Fruit fly (Drosophila melanogaster) whole organism, wandering third instar larva: ENCODE measurements around the gene Tim17b2.

Experiments used
- CG32264 ChIP-seq: fragments of 200-800 bp; sonication (Bioruptor generic); optimal IDR thresholded peaks from 2 replicates; lab custom pipeline; 2016; ENCODE audit warnings: missing biosample characterization, missing genetic modification characterization
- CG9705 ChIP-seq: fragments of 200-800 bp; sonication (Bioruptor generic); optimal IDR thresholded peaks from 2 replicates; lab custom pipeline; 2018; ENCODE audit warnings: missing biosample characterization, mild to moderate bottlenecking, missing genetic modification characterization
- CrebA ChIP-seq: fragments of 200-800 bp; sonication (Bioruptor generic); optimal IDR thresholded peaks from 2 replicates; lab custom pipeline; 2016; ENCODE audit warnings: missing biosample characterization, mild to moderate bottlenecking, missing genetic modification characterization, borderline replicate concordance
- Dfd ChIP-seq: fragments of >200 bp; optimal IDR thresholded peaks from 2 replicates; lab custom pipeline; 2017; ENCODE audit warnings: missing biosample characterization, missing genetic modification characterization
- GATAd ChIP-seq: sonication (Bioruptor generic); optimal IDR thresholded peaks from 2 replicates; lab custom pipeline; 2016; ENCODE audit warnings: missing biosample characterization, missing genetic modification characterization
- HLH106 ChIP-seq: fragments of 200-800 bp; optimal IDR thresholded peaks from 3 replicates; lab custom pipeline; 2019; ENCODE audit warnings: missing biosample characterization, mild to moderate bottlenecking, missing genetic modification characterization, moderate library complexity
- Hnf4 ChIP-seq: fragments of 200-800 bp; sonication (Bioruptor generic); optimal IDR thresholded peaks from 2 replicates; lab custom pipeline; 2016; ENCODE audit warnings: missing biosample characterization, mild to moderate bottlenecking, missing genetic modification characterization
- Hr78 ChIP-seq: fragments of >200 bp; optimal IDR thresholded peaks from 2 replicates; lab custom pipeline; 2017; ENCODE audit warnings: missing biosample characterization, missing genetic modification characterization
- Jra ChIP-seq: sonication (Bioruptor generic); optimal IDR thresholded peaks from 2 replicates; lab custom pipeline; 2016; ENCODE audit warnings: missing biosample characterization, missing genetic modification characterization
- Mio ChIP-seq: sonication (Bioruptor generic); optimal IDR thresholded peaks from 2 replicates; lab custom pipeline; 2016; ENCODE audit warnings: missing biosample characterization, missing genetic modification characterization
- N ChIP-seq: fragments of >200 bp; optimal IDR thresholded peaks from 2 replicates; lab custom pipeline; 2018; ENCODE audit warnings: missing biosample characterization, missing external identifiers, missing genetic modification characterization
- OdsH ChIP-seq: fragments of 200-800 bp; sonication (Bioruptor generic); optimal IDR thresholded peaks from 2 replicates; lab custom pipeline; 2016; ENCODE audit warnings: missing biosample characterization, mild to moderate bottlenecking, missing genetic modification characterization
- Rel ChIP-seq, 2 experiments: fragments of 200-800 bp; sonication (Bioruptor generic) in 1 of 2; optimal IDR thresholded peaks; 2 replicates in 1 of 2; 3 replicates in 1 of 2; lab custom pipeline; 2016 to 2019; ENCODE audit warnings: mild to moderate bottlenecking in 2 of 2, missing biosample characterization in 2 of 2, missing genetic modification characterization in 2 of 2, moderate library complexity in 1 of 2
- Sp1 ChIP-seq: fragments of 200-800 bp; sonication (Bioruptor generic); optimal IDR thresholded peaks from 3 replicates; lab custom pipeline; 2019; ENCODE audit warnings: missing biosample characterization, mild to moderate bottlenecking, missing genetic modification characterization, moderate library complexity
- Vsx2 ChIP-seq: fragments of 200-300, 225-300 bp; sonication (Bioruptor generic); optimal IDR thresholded peaks from 2 replicates; lab custom pipeline; 2018; ENCODE audit warnings: missing biosample characterization, missing genetic modification characterization; ENCODE audit not compliant: partially characterized antibody
- br ChIP-seq: fragments of 200-800 bp; sonication (Bioruptor generic); optimal IDR thresholded peaks from 2 replicates; lab custom pipeline; 2016; ENCODE audit warnings: missing biosample characterization, missing genetic modification characterization
- brk ChIP-seq: fragments of 200-800 bp; sonication (Bioruptor generic); optimal IDR thresholded peaks from 2 replicates; lab custom pipeline; 2016; ENCODE audit warnings: missing biosample characterization, mild to moderate bottlenecking, missing genetic modification characterization
- dl ChIP-seq, 2 experiments: fragments of 175-275, 200-275 bp in 1 of 2; fragments of 200-275 bp in 1 of 2; sonication (Bioruptor generic); optimal IDR thresholded peaks; lab custom pipeline; 2018; ENCODE audit warnings: mild to moderate bottlenecking in 2 of 2, missing biosample characterization in 2 of 2, missing genetic modification characterization in 2 of 2, moderate library complexity in 2 of 2; ENCODE audit not compliant: partially characterized antibody in 2 of 2, insufficient read depth in 1 of 2
- dmrt93B ChIP-seq: fragments of 200-800 bp; sonication (Bioruptor generic); optimal IDR thresholded peaks from 2 replicates; lab custom pipeline; 2018; ENCODE audit warnings: missing biosample characterization, mild to moderate bottlenecking, missing genetic modification characterization
- dsf ChIP-seq: sonication (Bioruptor generic); optimal IDR thresholded peaks from 2 replicates; lab custom pipeline; 2016; ENCODE audit warnings: missing biosample characterization, missing genetic modification characterization, borderline replicate concordance
- ey ChIP-seq: fragments of 200-800 bp; sonication (Bioruptor generic); optimal IDR thresholded peaks from 2 replicates; lab custom pipeline; 2016; ENCODE audit warnings: missing biosample characterization, missing genetic modification characterization
- foxo ChIP-seq, 2 experiments: fragments of 200-800 bp; sonication (Bioruptor generic); optimal IDR thresholded peaks; 2 replicates in 1 of 2; 3 replicates in 1 of 2; lab custom pipeline; 2016 to 2017; ENCODE audit warnings: missing biosample characterization in 2 of 2, missing genetic modification characterization in 2 of 2
- fru ChIP-seq: fragments of 200-800 bp; sonication (Bioruptor generic); optimal IDR thresholded peaks from 3 replicates; lab custom pipeline; 2016; ENCODE audit warnings: missing biosample characterization, mild to moderate bottlenecking, missing genetic modification characterization
- h ChIP-seq: fragments of 200-800 bp; sonication (Bioruptor generic); optimal IDR thresholded peaks from 3 replicates; lab custom pipeline; 2016; ENCODE audit warnings: missing biosample characterization, mild to moderate bottlenecking, missing genetic modification characterization
- jim ChIP-seq: fragments of 175-275, 200-325 bp; sonication (Bioruptor generic); optimal IDR thresholded peaks from 2 replicates; lab custom pipeline; 2016; ENCODE audit warnings: missing biosample characterization, mild to moderate bottlenecking, missing genetic modification characterization
- lola ChIP-seq: fragments of >200 bp; optimal IDR thresholded peaks from 2 replicates; lab custom pipeline; 2017; ENCODE audit warnings: missing biosample characterization, missing genetic modification characterization
- pan ChIP-seq: fragments of >200 bp; optimal IDR thresholded peaks from 2 replicates; lab custom pipeline; 2017
- psq ChIP-seq: fragments of 200-800 bp; sonication (Bioruptor generic); optimal IDR thresholded peaks from 3 replicates; lab custom pipeline; 2017; ENCODE audit warnings: missing biosample characterization, mild to moderate bottlenecking, missing genetic modification characterization, moderate library complexity
- rgr ChIP-seq: fragments of 200-800 bp; sonication (Bioruptor generic); optimal IDR thresholded peaks from 3 replicates; lab custom pipeline; 2016; ENCODE audit warnings: missing biosample characterization, mild to moderate bottlenecking, missing genetic modification characterization
- sv ChIP-seq: fragments of 200-800 bp; sonication (Bioruptor generic); optimal IDR thresholded peaks from 3 replicates; lab custom pipeline; 2016; ENCODE audit warnings: missing biosample characterization, missing genetic modification characterization
- tai ChIP-seq: sonication (Bioruptor generic); optimal IDR thresholded peaks from 2 replicates; lab custom pipeline; 2016; ENCODE audit warnings: missing biosample characterization, missing genetic modification characterization
- usp ChIP-seq: fragments of >200 bp; optimal IDR thresholded peaks from 2 replicates; lab custom pipeline; 2017; ENCODE audit warnings: missing biosample characterization, missing genetic modification characterization
- woc ChIP-seq: sonication (Bioruptor generic); optimal IDR thresholded peaks from 2 replicates; lab custom pipeline; 2016; ENCODE audit warnings: missing biosample characterization, mild to moderate bottlenecking, missing genetic modification characterization

Tim17b2 gene

DNA sequence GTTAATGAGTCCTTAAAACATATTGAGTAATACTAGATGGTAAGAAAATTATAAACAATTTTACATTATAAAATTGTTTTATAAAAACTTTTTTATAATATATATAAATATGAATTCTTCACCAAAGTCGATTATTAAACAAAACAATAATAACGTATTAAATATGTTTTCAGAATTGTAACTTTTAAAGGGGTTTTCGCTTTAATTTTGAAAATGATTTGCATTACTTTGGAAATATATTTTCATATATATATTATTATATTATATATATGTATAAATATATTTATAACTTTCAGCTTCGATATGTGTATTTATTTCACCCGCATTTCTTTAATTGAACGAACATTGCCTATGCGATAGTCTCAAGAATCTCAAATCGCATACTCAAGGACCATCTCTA lies 26.5 kb upstream of the Tim17b2 start (continued):
- TF ChIP-seq lola (GFP tag; lab: Kevin White, UChicago) (no peak), brk (GFP tag; lab: Kevin White, UChicago) (no peak), GATAd (GFP tag; lab: Kevin White, UChicago) (no peak), Dfd (GFP tag; lab: Kevin White, UChicago) (no peak), N (GFP tag; lab: Kevin White, UChicago) (no peak), Jra (GFP tag; lab: Kevin White, UChicago) (no peak), ey (GFP tag; lab: Kevin White, UChicago) (no peak)

dm6 chr2L:15458919-15459318 lies 25.6 kb upstream of the Tim17b2 start:
- TF ChIP-seq dl (GFP tag; optimal IDR thresholded peaks at IDR 0.05; lab: Kevin White, UChicago; ENCODE audit: insufficient read depth in 1 of 2, partially characterized antibody in 2 of 2) (no peak), Vsx2 (GFP tag; lab: Kevin White, UChicago) (no peak), jim (GFP tag; lab: Kevin White, UChicago) (no peak), CG32264 (GFP tag; lab: Kevin White, UChicago) (no peak), CrebA (GFP tag; lab: Kevin White, UChicago) (no peak), Hr78 (no peak), foxo (GFP tag; optimal IDR thresholded peaks at IDR 0.05; lab: Kevin White, UChicago) (peak in 1 of 2 experiments; percentile 54), fru (GFP tag; lab: Kevin White, UChicago) (peak; percentile 46), ey (GFP tag; lab: Kevin White, UChicago) (peak; percentile 18), tai (no peak), lola (GFP tag; lab: Kevin White, UChicago) (no peak), Hnf4 (GFP tag; lab: Kevin White, UChicago) (peak; percentile 26), br (GFP tag; lab: Kevin White, UChicago) (peak; percentile 36), sv (no peak), woc (GFP tag; lab: Kevin White, UChicago) (no peak), OdsH (GFP tag; lab: Kevin White, UChicago) (peak; percentile 40), Sp1 (GFP tag; lab: Kevin White, UChicago) (peak; percentile 26), pan (no peak), Jra (GFP tag; lab: Kevin White, UChicago) (no peak), Rel (GFP tag; optimal IDR thresholded peaks at IDR 0.05; lab: Kevin White, UChicago) (no peak), Rel (tag; optimal IDR thresholded peaks at IDR 0.05; lab: Kevin White, UChicago) (no peak), h (peak; percentile 56), psq (GFP tag; lab: Kevin White, UChicago) (peak; percentile 20), usp (GFP tag; lab: Kevin White, UChicago) (no peak), rgr (peak; percentile 49), HLH106 (tag; lab: Kevin White, UChicago) (peak; percentile 55), Mio (no peak), dsf (GFP tag; lab: Kevin White, UChicago) (no peak)

dm6 chr2L:15462998-15463397 lies 21.5 kb upstream of the Tim17b2 start:
- TF ChIP-seq h: peak; percentile 7
- peak; percentile 29 for TF ChIP-seq ey (GFP tag; lab: Kevin White, UChicago)
- no peak for TF ChIP-seq CrebA (GFP tag; lab: Kevin White, UChicago)

- peak; percentile 36 for TF ChIP-seq psq (GFP tag; lab: Kevin White, UChicago)
- peak; percentile 44 for TF ChIP-seq h
- peak; percentile 74 for TF ChIP-seq HLH106 (tag; lab: Kevin White, UChicago)
- TF ChIP-seq rgr: peak; percentile 23
- no peak for TF ChIP-seq GATAd (GFP tag; lab: Kevin White, UChicago)
- peak; percentile 36 for TF ChIP-seq OdsH (GFP tag; lab: Kevin White, UChicago)
- TF ChIP-seq dsf (GFP tag; lab: Kevin White, UChicago): no peak
- TF ChIP-seq Jra (GFP tag; lab: Kevin White, UChicago): no peak
- TF ChIP-seq br (GFP tag; lab: Kevin White, UChicago): no peak
- TF ChIP-seq Sp1 (GFP tag; lab: Kevin White, UChicago): peak; percentile 47
- peak in 1 of 2 experiments; percentile 46 for TF ChIP-seq foxo (GFP tag; optimal IDR thresholded peaks at IDR 0.05; lab: Kevin White, UChicago)
- peak; percentile 34 for TF ChIP-seq fru (GFP tag; lab: Kevin White, UChicago)
- TF ChIP-seq dmrt93B: peak; percentile 47
- peak; percentile 36 for TF ChIP-seq CG9705
- no peak for TF ChIP-seq Rel (GFP tag; optimal IDR thresholded peaks at IDR 0.05; lab: Kevin White, UChicago)
- no peak for TF ChIP-seq Rel (tag; optimal IDR thresholded peaks at IDR 0.05; lab: Kevin White, UChicago)
- TF ChIP-seq, all 38 proteins: peak for 10
Measured at dm6 chr2L:15463515-15463914, 21.0 kb upstream of the Tim17b2 start.
